Worm (Caenorhabditis elegans): ENCODE results near the gene sms-2.

Gene sms-2

ce11 chrX:980252-981009 lies 31.7 kb upstream of the sms-2 start, which contains the start of gene C44C1.1:
Gene C44C1.1 (plus strand): TSS chrX:980776.
- TF ChIP-seq nhr-43 (tag; optimal IDR thresholded peaks at IDR 0.05; ENCODE audit: poor library complexity, severe bottlenecking) = peak; percentile 39
- no peak for TF ChIP-seq elt-3 (tag; optimal IDR thresholded peaks at IDR 0.05)
- TF ChIP-seq ama-1 (optimal IDR thresholded peaks at IDR 0.05) = no peak
- no peak for TF ChIP-seq fkh-2 (tag; optimal IDR thresholded peaks at IDR 0.05)
- TF ChIP-seq aly-2 (tag; optimal IDR thresholded peaks at IDR 0.05) = no peak
- TF ChIP-seq ztf-4 (tag; optimal IDR thresholded peaks at IDR 0.05) = no peak
- TF ChIP-seq hmg-11 (tag; optimal IDR thresholded peaks at IDR 0.05) = peak; percentile 4
- TF ChIP-seq ceh-16 (tag; optimal IDR thresholded peaks at IDR 0.05) = no peak
- no peak for TF ChIP-seq daf-12 (tag; optimal IDR thresholded peaks at IDR 0.05)
- peak; percentile 66 for TF ChIP-seq nhr-23 (tag; optimal IDR thresholded peaks at IDR 0.05)
- TF ChIP-seq nhr-77 (tag; optimal IDR thresholded peaks at IDR 0.05) = no peak
- TF ChIP-seq nhr-25 (tag; optimal IDR thresholded peaks at IDR 0.05) = peak; percentile 90

ce11 chrX:977958-978686 lies 29.4 kb upstream of the sms-2 start, which contains the start of gene abhd-3.2:
Gene abhd-3.2 (minus strand): TSS chrX:978008.
- TF ChIP-seq egl-27 (tag; optimal IDR thresholded peaks at IDR 0.05) = no peak
- no peak for TF ChIP-seq mdl-1 (tag; optimal IDR thresholded peaks at IDR 0.05)
- TF ChIP-seq nfya-1 (tag; optimal IDR thresholded peaks at IDR 0.05; ENCODE audit: insufficient read depth) = peak; percentile 10
- peak; percentile 73 for TF ChIP-seq pha-4 (tag; optimal IDR thresholded peaks at IDR 0.05)
- peak; percentile 15 for TF ChIP-seq ceh-28 (tag; optimal IDR thresholded peaks at IDR 0.05)
- TF ChIP-seq pqm-1 (tag; optimal IDR thresholded peaks at IDR 0.05) = peak; percentile 100
- no peak for TF ChIP-seq ztf-11 (tag; optimal IDR thresholded peaks at IDR 0.05)
- peak; percentile 100 for TF ChIP-seq elt-2 (tag; optimal IDR thresholded peaks at IDR 0.05)
- no peak for TF ChIP-seq daf-12 (tag; optimal IDR thresholded peaks at IDR 0.05)
- no peak for TF ChIP-seq elt-1 (tag; optimal IDR thresholded peaks at IDR 0.05)
- peak; percentile 84 for TF ChIP-seq jun-1 (tag; optimal IDR thresholded peaks at IDR 0.05)
- TF ChIP-seq mml-1 (tag; optimal IDR thresholded peaks at IDR 0.05) = no peak
- TF ChIP-seq nhr-67 (tag; optimal IDR thresholded peaks at IDR 0.05) = no peak
- TF ChIP-seq nhr-11 (tag; optimal IDR thresholded peaks at IDR 0.05) = no peak
- TF ChIP-seq fos-1 (tag; optimal IDR thresholded peaks at IDR 0.05) = peak; percentile 70
- peak in 2 of 3 experiments; percentile 59 to 77 for TF ChIP-seq elt-3 (tag; optimal IDR thresholded peaks at IDR 0.05)
- no peak for TF ChIP-seq nhr-237 (tag; optimal IDR thresholded peaks at IDR 0.05)

ce11 chrX:975236-975535 lies 26.5 kb upstream of the sms-2 start:
- TF ChIP-seq ztf-11 (tag; optimal IDR thresholded peaks at IDR 0.05) (no peak), nhr-28 (tag; optimal IDR thresholded peaks at IDR 0.05) (no peak), nhr-67 (tag; optimal IDR thresholded peaks at IDR 0.05) (no peak), nhr-76 (tag; optimal IDR thresholded peaks at IDR 0.05) (no peak), nhr-77 (tag; optimal IDR thresholded peaks at IDR 0.05) (no peak), nhr-25 (tag; optimal IDR thresholded peaks at IDR 0.05) (no peak), elt-1 (tag; optimal IDR thresholded peaks at IDR 0.05) (no peak), unc-62 (GFP tag; optimal IDR thresholded peaks at IDR 0.05) (no peak), nhr-43 (tag; optimal IDR thresholded peaks at IDR 0.05; ENCODE audit: poor library complexity, severe bottlenecking) (no peak), pqm-1 (tag; optimal IDR thresholded peaks at IDR 0.05) (no peak)

ce11 chrX:974499-975235 lies 26.0 kb upstream of the sms-2 start, which contains the start of gene vps-45:
Gene vps-45 (minus strand): TSS chrX:974848.
- TF ChIP-seq elt-3 (tag; optimal IDR thresholded peaks at IDR 0.05) = no peak
- TF ChIP-seq ceh-28 (tag; optimal IDR thresholded peaks at IDR 0.05) = peak; percentile 39
- no peak for TF ChIP-seq ztf-11 (tag; optimal IDR thresholded peaks at IDR 0.05)
- TF ChIP-seq ZK546.5 (tag; optimal IDR thresholded peaks at IDR 0.05) = no peak
- TF ChIP-seq elt-1 (tag; optimal IDR thresholded peaks at IDR 0.05) = no peak
- TF ChIP-seq fkh-10 (GFP tag; optimal IDR thresholded peaks at IDR 0.05) = no peak
- TF ChIP-seq hmg-11 (tag; optimal IDR thresholded peaks at IDR 0.05) = peak; percentile 81
- no peak for TF ChIP-seq nhr-76 (tag; optimal IDR thresholded peaks at IDR 0.05)
- no peak for TF ChIP-seq aly-2 (tag; optimal IDR thresholded peaks at IDR 0.05)
- TF ChIP-seq unc-62 (GFP tag; optimal IDR thresholded peaks at IDR 0.05) = no peak
- TF ChIP-seq elt-2 (tag; optimal IDR thresholded peaks at IDR 0.05) = peak; percentile 34
- TF ChIP-seq tbx-2 (tag; optimal IDR thresholded peaks at IDR 0.05) = no peak
- TF ChIP-seq nhr-11 (tag; optimal IDR thresholded peaks at IDR 0.05) = no peak
- no peak for TF ChIP-seq mdl-1 (tag; optimal IDR thresholded peaks at IDR 0.05)
- TF ChIP-seq ama-1 (optimal IDR thresholded peaks at IDR 0.05) = no peak
- no peak for TF ChIP-seq zag-1 (tag; optimal IDR thresholded peaks at IDR 0.05)
- TF ChIP-seq nhr-67 (tag; optimal IDR thresholded peaks at IDR 0.05) = no peak
- TF ChIP-seq eor-1 (tag; optimal IDR thresholded peaks at IDR 0.05) = no peak
- no peak for TF ChIP-seq fkh-2 (tag; optimal IDR thresholded peaks at IDR 0.05)
- TF ChIP-seq nhr-23 (tag; optimal IDR thresholded peaks at IDR 0.05) = peak; percentile 9
- no peak for TF ChIP-seq nhr-77 (tag; optimal IDR thresholded peaks at IDR 0.05)
- no peak for TF ChIP-seq nhr-28 (tag; optimal IDR thresholded peaks at IDR 0.05)
- no peak for TF ChIP-seq daf-12 (tag; optimal IDR thresholded peaks at IDR 0.05)
- TF ChIP-seq lin-39 (tag; optimal IDR thresholded peaks at IDR 0.05) = peak; percentile 23
- no peak for TF ChIP-seq R02D3.7 (tag; optimal IDR thresholded peaks at IDR 0.05)
- peak; percentile 78 for TF ChIP-seq nfya-1 (tag; optimal IDR thresholded peaks at IDR 0.05; ENCODE audit: insufficient read depth)
- TF ChIP-seq nhr-12 (tag; optimal IDR thresholded peaks at IDR 0.05) = no peak
- no peak for TF ChIP-seq nhr-237 (tag; optimal IDR thresholded peaks at IDR 0.05)
- TF ChIP-seq ceh-9 (tag; optimal IDR thresholded peaks at IDR 0.05) = no peak
- TF ChIP-seq skn-1 (tag; optimal IDR thresholded peaks at IDR 0.05) = peak; percentile 43

Measured in whole organism, L3 larva.